Fruit fly (Drosophila melanogaster): ENCODE data around the gene Cbp80.

The Cbp80 gene

dm6 chrX:4666650-4667360 lies 17.0 kb downstream of the Cbp80 start, which contains the start of gene CG3009 (continued):
- TF ChIP-seq CG3281 (GFP tag; optimal IDR thresholded peaks at IDR 0.05) (peak; percentile 98), CG17802 (tag; optimal IDR thresholded peaks at IDR 0.05) (peak; percentile 84), dmrt99B (tag; optimal IDR thresholded peaks at IDR 0.05) (peak; percentile 98), Bdp1 (GFP tag; optimal IDR thresholded peaks at IDR 0.05) (peak; percentile 92), Lhr (GFP tag; optimal IDR thresholded peaks at IDR 0.05) (peak; percentile 88), PHDP (tag; optimal IDR thresholded peaks at IDR 0.05) (peak; percentile 98), tll (GFP tag; optimal IDR thresholded peaks at IDR 0.05) (peak in 1 of 2 experiments; percentile 5), TFAM (GFP tag; optimal IDR thresholded peaks at IDR 0.05) (peak; percentile 73), CG8478 (optimal IDR thresholded peaks at IDR 0.05) (no peak), ash1 (GFP tag; optimal IDR thresholded peaks at IDR 0.05) (peak; percentile 77), org-1 (GFP tag; optimal IDR thresholded peaks at IDR 0.05) (peak; percentile 98), ewg (GFP tag; optimal IDR thresholded peaks at IDR 0.05) (peak; percentile 94), bigmax (GFP tag; optimal IDR thresholded peaks at IDR 0.05) (peak; percentile 46), CG12071 (GFP tag; optimal IDR thresholded peaks at IDR 0.05) (peak; percentile 98), Nf-YB (GFP tag; optimal IDR thresholded peaks at IDR 0.05) (peak; percentile 84), Poxn (GFP tag; IDR thresholded peaks at IDR 0.05) (peak; percentile 95), CG3065 (GFP tag; optimal IDR thresholded peaks at IDR 0.05) (peak; percentile 98), abd-A (tag; optimal IDR thresholded peaks at IDR 0.05) (peak; percentile 85), CG14965 (GFP tag; optimal IDR thresholded peaks at IDR 0.05; ENCODE audit: borderline replicate concordance) (peak; percentile 86), Oli (tag; optimal IDR thresholded peaks at IDR 0.05) (peak; percentile 97), zen (tag; optimal IDR thresholded peaks at IDR 0.05) (peak; percentile 83), sens-2 (GFP tag; IDR thresholded peaks at IDR 0.05) (peak; percentile 92), Dfd (GFP tag; optimal IDR thresholded peaks at IDR 0.05) (no peak), nom (GFP tag; optimal IDR thresholded peaks at IDR 0.05) (peak; percentile 96), crol (GFP tag; IDR thresholded peaks at IDR 0.05) (peak; percentile 70), Elba2 (GFP tag; optimal IDR thresholded peaks at IDR 0.05) (peak; percentile 30), HHEX (GFP tag; optimal IDR thresholded peaks at IDR 0.05) (peak; percentile 99), CG6683 (GFP tag; optimal IDR thresholded peaks at IDR 0.05) (peak; percentile 95), fd3F (GFP tag; optimal IDR thresholded peaks at IDR 0.05) (peak; percentile 96), CG9727 (GFP tag; optimal IDR thresholded peaks at IDR 0.05) (peak; percentile 95), Mad (GFP tag; optimal IDR thresholded peaks at IDR 0.05) (peak; percentile 98), lilli (GFP tag; optimal IDR thresholded peaks at IDR 0.05) (peak; percentile 99), Gsc (GFP tag; IDR thresholded peaks at IDR 0.05) (peak; percentile 93), gem (tag; optimal IDR thresholded peaks at IDR 0.05) (peak; percentile 98), CG18619 (GFP tag; optimal IDR thresholded peaks at IDR 0.05) (peak; percentile 98), B-H2 (GFP tag; optimal IDR thresholded peaks at IDR 0.05) (peak; percentile 97), Opbp (GFP tag; IDR thresholded peaks at IDR 0.05; ENCODE audit: partially characterized antibody) (0 out of 3 replicates have a peak, but pooled peaks have one; percentile 12), CG17568 (GFP tag; optimal IDR thresholded peaks at IDR 0.05) (peak; percentile 95), pros (GFP tag; optimal IDR thresholded peaks at IDR 0.05) (peak; percentile 78), pnt (GFP tag; optimal IDR thresholded peaks at IDR 0.05) (peak; percentile 97), pfk (GFP tag; optimal IDR thresholded peaks at IDR 0.05) (peak; percentile 61), CG17359 (tag; optimal IDR thresholded peaks at IDR 0.05) (peak; percentile 97), CG11560 (tag; IDR thresholded peaks at IDR 0.05) (peak; percentile 90), CG9215 (GFP tag; IDR thresholded peaks at IDR 0.05) (peak; percentile 96), grn (GFP tag; optimal IDR thresholded peaks at IDR 0.05) (peak; percentile 79), Dll (GFP tag; IDR thresholded peaks at IDR 0.05; ENCODE audit: partially characterized antibody) (no peak), Atf-2 (GFP tag; optimal IDR thresholded peaks at IDR 0.05) (peak; percentile 97), MTF-1 (GFP tag; optimal IDR thresholded peaks at IDR 0.05; ENCODE audit: borderline replicate concordance) (peak; percentile 94)
